Worm (Caenorhabditis elegans) whole organism, dauer: ENCODE measurements around the gene rfc-1.

ENCODE experiments used
- unc-62 ChIP-seq: sonication (generic microtip); optimal IDR thresholded peaks from 2 replicates; lab custom pipeline; 2017; ENCODE audit warnings: missing biosample characterization, missing genetic modification reagents, missing genetic modification characterization

rfc-1 gene

DNA sequence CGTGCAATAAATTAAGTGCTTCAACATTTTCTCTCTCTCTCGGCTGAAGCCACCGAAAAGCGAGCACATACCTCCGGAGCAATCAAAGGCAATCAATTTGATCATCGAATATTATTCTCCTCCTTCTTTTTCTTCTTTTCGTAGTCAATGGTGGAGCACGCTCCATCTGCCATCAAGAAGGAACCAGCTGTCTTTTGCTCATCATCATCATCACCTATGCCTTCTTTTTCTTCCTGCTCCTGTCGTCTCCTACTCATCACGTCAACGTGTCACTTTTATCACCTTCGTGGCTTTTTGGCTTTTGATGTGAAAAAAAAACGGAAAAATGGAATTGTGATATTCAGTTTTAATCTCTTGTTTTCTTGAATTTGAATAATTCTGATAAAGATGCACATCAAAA lies 20.1 kb downstream of the rfc-1 start:
- TF ChIP-seq unc-62, result no peak

DNA sequence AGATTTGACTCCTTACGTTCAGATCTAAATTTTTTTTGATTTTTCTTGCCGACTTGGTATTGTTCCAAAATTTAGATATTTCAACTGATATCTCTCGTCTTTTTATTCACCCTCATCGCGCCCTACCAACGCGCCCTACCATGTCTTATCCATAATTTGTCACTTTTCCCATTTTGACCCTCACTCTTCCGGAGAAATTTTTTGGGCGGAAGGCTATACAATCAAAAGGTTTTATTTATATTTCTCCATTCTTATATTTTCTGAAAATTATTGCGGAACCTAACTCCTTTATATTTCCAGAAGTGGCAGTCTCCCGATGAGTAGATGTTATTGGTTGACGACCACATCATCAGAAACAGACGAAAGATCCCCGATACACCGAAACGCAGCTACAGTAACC lies 24.9 kb downstream of the rfc-1 start, which contains the start of gene hot-1:
hot-1 (plus strand) TSS at position 301 of the 400 bp plus-strand sequence.
- TF ChIP-seq unc-62, result no peak

DNA sequence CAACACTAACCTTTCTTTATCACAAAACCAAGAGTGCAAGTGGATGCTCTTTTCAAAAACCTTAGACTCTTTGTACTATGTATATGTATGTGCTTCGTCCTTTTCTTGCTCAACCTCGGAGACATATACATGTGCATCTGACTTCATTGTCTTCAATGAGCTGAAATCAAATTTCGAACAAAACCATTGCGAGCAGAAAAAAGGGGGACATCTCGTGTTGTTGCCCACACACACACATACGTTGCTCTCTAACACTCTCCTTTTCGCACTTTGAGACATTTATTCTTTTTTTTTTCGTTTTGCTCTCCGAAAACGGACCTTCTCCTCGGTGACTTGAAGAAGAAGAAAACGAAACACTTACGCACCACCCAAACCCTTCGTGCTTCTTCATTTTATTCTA lies 25.5 kb downstream of the rfc-1 start:
- TF ChIP-seq unc-62, result no peak

DNA sequence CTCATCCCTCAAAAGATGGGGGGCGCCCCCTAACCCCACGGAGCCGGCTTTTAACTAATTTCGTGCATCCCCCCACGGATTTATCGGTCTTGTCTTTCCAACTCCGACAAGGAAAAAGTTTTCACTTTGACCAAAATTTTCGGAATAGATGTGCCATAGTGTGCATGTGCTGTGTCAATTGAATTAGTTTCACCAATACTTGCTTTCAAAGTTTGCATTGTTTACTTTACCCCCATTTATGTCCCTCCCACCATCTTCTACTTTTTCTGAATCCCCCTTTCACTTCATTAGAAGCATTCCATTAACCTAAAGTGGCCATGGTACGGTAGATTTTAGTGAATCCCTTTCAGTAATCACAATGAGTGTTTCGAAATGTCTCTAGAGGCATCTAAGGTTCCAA lies 28.1 kb downstream of the rfc-1 start:
- TF ChIP-seq unc-62, result no peak

DNA sequence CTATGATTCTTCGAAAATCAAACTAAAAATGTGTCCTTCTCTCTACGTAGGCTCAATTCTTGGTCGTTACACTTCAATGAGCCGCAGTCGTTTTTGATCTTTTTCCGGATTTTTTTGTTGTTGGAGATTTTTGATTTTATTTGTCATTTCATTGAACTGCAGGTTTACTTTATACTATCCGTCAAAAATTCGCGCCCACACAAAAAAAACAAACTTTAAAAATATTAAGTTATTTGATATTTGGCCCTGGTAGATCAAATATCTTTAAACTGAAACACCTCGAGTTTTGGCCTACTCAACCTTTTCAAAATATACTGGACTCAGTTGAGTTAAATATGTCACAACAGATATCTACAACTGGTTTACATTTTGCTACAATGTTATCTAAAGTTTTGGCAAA lies 30.1 kb downstream of the rfc-1 start:
- TF ChIP-seq unc-62, result no peak

DNA sequence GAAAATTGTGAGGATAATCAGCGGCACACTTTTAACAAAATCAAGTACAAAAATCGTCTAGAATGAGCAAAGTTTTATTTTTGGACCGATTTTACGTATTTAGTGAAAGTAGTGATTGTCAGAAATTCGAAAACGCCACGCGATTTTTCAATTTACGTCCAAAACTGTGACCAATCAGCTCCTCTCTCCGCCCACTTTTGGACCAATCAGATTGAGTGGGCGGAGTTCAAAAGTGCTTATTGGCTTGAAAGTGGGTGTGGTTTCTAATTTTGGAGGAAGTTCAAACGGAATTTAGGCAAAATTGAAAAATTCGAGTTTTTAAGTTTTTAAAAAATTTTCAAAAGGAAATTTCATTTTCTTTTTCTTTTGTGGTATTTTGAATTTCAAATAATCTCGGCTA lies 31.3 kb downstream of the rfc-1 start:
- TF ChIP-seq unc-62, result no peak

DNA sequence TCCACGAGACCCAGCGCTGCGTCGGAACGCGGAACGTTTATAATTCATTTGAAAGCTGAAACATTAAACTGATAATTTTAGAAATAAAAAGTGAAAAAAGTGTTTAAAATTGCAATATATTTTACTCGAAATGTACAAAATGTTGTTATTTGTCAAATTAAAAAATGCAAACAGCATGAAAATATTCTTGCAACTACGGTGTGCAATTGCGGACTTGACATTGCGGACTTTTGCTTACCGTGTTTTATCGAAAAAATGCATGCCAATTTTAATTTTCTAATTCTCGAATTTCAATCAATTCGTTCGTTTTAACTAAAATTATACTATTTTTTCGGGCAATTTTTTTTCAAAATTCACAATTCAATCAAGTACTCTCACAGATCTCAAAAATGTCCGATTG lies 33.6 kb downstream of the rfc-1 start, which contains the start of the genes R11H6.5 and ccnk-1:
R11H6.5 (minus strand) TSS at position 55 of the 400 bp plus-strand sequence.
ccnk-1 (plus strand) TSS at position 381 of the 400 bp plus-strand sequence.
- no peak for TF ChIP-seq unc-62

DNA sequence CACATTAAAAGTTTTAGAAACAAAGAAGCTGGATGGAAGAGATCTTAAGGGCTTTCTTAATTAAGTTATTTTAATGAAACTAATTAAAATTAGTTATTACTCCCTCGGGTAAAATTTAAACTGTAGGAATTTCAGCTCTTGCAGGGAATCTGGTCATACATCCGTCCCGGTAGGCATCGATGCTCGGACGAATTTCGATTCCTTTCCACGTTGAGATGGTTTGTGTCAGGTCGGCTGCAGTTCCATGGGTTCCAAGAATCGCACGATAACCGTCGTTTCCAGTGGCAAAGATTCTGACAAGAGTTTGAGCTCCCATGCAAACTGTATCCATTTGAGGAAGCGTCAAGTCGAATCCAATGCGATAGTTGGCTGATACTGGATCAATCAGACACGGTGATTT lies 35.0 kb downstream of the rfc-1 start:
- TF ChIP-seq unc-62, result no peak

DNA sequence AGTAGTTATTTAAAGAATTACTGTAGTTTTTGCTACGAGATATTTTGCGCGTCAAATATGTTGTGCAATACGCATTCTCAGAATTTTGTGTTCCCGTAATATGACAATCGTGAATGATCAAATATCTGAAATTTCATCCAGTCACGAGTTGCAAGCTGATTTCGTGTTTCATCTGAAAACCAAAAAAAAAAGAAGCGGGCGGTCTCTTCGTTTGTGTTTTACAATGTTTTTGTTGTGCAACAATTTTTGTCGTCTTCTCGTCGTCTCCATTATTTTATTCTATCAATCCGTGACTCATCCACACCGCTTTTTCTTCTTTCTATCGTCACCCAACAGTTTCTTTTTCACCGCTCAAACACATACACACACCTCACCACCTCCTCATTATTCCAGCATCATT lies 36.1 kb downstream of the rfc-1 start, which contains the start of gene R11H6.4:
R11H6.4 (plus strand) TSS at position 301 of the 400 bp plus-strand sequence.
- no peak for TF ChIP-seq unc-62

DNA sequence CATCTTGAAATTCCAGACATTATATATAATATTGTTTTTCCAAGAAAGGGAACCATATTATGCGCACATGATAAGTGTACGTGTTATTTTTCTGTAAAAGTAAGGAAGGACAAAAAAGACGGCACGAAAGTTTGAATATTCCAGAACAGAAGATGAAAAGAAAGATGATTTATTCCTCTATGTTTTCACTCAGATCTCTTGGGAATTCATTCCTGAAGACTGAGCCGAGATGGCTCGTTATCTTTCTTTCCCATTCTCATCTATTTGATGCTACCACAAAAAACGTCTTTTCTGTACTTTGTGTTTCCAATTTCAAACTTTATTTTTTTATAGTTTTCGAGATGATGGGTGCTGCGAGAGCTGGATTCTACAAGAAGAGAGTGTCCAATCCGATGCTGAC lies 42.0 kb downstream of the rfc-1 start:
- TF ChIP-seq unc-62, result no peak

DNA sequence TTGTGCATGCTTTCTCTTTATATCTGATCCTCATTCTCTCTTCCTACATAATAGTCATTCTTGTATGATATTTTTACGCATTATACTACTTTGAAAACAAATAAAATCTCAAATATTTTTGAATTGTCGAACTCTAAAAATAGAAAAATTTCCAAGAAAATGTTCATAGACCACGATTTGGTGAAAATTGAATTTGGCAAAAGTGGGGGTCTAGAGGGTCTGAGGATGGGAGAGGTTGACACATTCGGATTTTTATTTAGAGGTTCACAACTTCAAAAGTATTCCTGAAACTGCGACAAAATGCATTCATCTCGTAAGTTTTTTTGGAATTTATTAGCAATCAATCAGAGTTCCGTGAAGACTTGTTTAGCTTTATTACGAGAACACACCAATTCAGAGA lies 45.8 kb downstream of the rfc-1 start, which contains the start of gene glb-22:
glb-22 (plus strand) TSS at position 301 of the 400 bp plus-strand sequence.
- TF ChIP-seq unc-62, result no peak

DNA sequence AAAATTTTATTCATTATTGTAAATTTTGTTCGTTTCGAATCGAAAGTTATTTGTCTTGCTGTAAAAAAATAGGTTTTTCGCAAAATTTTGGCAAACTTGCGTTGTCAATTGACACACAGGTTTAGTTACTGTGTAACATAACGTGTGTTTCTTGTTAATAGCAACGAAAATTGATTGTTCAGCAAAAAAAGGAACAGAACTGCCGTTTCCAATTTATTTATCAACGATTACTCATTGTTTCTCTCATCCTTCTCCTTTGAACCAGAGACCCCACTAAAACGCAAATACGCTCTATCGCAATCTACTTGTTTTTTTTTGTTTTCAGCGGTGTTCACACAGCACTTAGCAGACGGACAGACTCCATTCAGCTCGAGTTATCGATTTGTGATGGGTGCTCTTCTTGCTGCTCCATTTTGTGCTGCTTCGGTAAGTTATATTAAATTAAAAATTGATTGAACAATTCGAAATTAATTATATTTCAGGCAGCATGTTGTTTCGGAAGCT lies 48.0 kb downstream of the rfc-1 start, which contains the start of gene R11H6.2:
R11H6.2 (plus strand) TSS at position 326 of the 504 bp plus-strand sequence.
- no peak for TF ChIP-seq unc-62

DNA sequence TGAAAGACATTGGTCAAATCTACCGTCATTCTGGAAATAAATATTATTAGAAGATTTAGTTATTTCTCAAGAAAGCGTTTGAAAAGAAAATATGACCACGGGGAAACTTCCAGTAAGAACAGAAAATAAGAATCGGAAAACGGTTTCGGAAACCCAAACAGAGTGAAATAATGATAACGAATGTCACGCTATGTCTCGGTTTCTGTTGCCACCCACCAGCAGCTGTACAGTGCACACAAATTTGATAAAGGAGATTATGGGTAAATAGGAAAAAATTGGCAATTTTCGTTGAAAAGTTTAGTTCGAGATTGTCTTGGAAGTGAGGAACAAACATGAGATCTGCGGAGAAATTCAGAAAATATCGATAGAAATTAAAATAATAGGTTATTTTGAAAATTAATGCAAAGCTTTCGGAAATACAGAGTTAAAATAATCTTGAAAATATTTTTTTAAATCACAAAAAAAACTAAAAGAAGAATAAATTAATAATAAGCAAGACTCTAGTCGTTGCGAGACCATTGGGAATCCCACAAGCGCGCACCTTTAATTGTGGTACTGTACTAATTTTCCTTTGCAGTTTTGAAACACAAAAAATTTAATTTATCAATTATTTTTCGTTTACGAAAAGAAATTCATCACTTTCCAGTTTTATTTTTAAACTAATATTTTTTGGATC lies 48.6 kb downstream of the rfc-1 start, which contains the start of gene pes-9:
pes-9 (minus strand) TSS at position 30 of the 676 bp plus-strand sequence.
- TF ChIP-seq unc-62, result no peak

DNA sequence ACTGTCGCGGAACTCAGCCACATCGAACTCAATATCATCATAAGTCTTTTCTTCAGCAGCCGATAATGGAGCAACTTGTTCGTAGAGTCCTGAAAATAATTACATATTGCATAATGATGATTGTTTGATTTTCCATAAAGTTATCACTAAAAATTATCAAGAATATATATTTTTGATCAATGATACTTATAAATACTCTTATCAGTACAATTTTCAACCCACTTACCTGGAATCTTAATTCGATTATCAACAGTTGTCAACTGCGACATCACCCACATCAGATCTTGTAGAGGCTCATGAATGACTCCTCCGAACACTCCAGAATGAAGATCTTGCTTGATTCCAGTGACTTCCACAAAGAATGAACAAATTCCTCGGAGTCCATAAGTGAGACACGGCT lies 49.8 kb downstream of the rfc-1 start:
- TF ChIP-seq unc-62, result no peak

DNA sequence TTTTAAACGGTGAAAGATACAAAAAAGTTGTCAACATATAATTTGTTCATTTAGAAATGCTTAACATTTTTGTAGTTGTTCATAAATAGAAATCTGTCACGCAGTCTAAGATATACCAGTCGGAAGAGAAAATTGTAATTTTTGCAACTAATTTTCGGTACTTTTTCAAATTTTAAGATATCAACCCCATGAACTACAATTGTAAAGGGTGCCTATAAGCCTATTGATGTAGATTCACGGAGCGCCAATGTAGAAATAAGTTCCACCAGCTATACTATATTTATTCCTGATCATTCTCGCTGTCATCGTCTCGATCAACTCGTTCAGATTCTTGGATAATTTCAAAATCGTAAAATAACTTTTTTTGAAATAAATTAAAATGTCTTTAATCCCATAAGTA lies 50.8 kb downstream of the rfc-1 start:
- no peak for TF ChIP-seq unc-62

DNA sequence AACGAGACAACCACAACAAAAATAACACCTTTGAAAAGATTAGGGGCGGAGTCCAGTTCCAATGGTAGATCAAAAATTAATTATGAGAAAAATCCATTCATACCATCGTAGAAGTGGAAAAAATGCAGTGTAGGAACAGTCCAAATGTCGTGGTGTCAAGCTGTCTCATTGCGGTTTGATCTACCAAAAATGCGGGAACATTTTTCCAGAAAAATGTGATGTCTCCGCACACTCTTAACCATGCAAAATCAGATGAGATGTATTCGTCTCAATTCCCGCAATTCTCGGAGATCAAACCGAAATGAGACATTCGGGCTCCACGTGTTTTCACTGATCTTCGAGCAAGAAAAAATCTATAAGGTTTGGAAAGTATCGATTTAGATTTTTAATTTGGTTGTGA lies 51.7 kb downstream of the rfc-1 start:
- TF ChIP-seq unc-62, result no peak
